Worm (Caenorhabditis elegans) whole organism, L1 larva: ENCODE results near the gene fbf-2.

Source experiments
- C16A3.4 ChIP-seq: fragments of 150-350 bp; optimal IDR thresholded peaks from 2 replicates; lab custom pipeline; 2014; ENCODE audit warnings: missing biosample characterization, missing genetic modification characterization
- F16B12.6 ChIP-seq: fragments of 150-350 bp; optimal IDR thresholded peaks from 2 replicates; lab custom pipeline; 2014; ENCODE audit warnings: missing biosample characterization, missing genetic modification characterization
- Y116A8C.19 ChIP-seq: sonication (generic microtip); optimal IDR thresholded peaks from 2 replicates; lab custom pipeline; 2016; ENCODE audit warnings: missing compliant biosample characterization, missing genetic modification characterization, borderline replicate concordance
- aha-1 ChIP-seq: fragments of 150-350 bp; optimal IDR thresholded peaks from 2 replicates; lab custom pipeline; 2014; ENCODE audit warnings: missing biosample characterization, missing genetic modification characterization
- alr-1 ChIP-seq: fragments of 200-800 bp; sonication (Bioruptor generic); optimal IDR thresholded peaks from 2 replicates; lab custom pipeline; 2018; ENCODE audit warnings: borderline replicate concordance, mild to moderate bottlenecking, missing genetic modification characterization, missing compliant biosample characterization
- blmp-1 ChIP-seq: fragments of 150-350 bp; optimal IDR thresholded peaks from 2 replicates; lab custom pipeline; 2014; ENCODE audit warnings: missing biosample characterization, missing genetic modification characterization
- ceh-8 ChIP-seq: fragments of 200-800 bp; sonication (Bioruptor generic); optimal IDR thresholded peaks from 2 replicates; lab custom pipeline; 2018; ENCODE audit warnings: mild to moderate bottlenecking, missing genetic modification characterization, moderate library complexity, missing compliant biosample characterization
- ceh-82 ChIP-seq, 3 experiments: fragments of 150-350 bp in 1 of 3; sonication (generic microtip) in 2 of 3; optimal IDR thresholded peaks; 2 replicates each; lab custom pipeline; 2014 to 2017; ENCODE audit warnings: missing biosample characterization in 3 of 3, missing genetic modification characterization in 3 of 3
- ces-1 ChIP-seq: fragments of 150-350 bp; optimal IDR thresholded peaks from 2 replicates; lab custom pipeline; 2014; ENCODE audit warnings: missing biosample characterization, missing genetic modification reagents, missing genetic modification characterization
- dpl-1 ChIP-seq, 3 experiments: fragments of 150-350 bp in 2 of 3; sonication (generic microtip) in 1 of 3; optimal IDR thresholded peaks; 2 replicates each; lab custom pipeline; 2014 to 2017; ENCODE audit warnings: missing biosample characterization in 3 of 3, missing genetic modification characterization in 3 of 3, missing genetic modification reagents in 3 of 3
- efl-1 ChIP-seq, 4 experiments: fragments of 150-350 bp; optimal IDR thresholded peaks in 3 of 4; peaks in 1 of 4; 1 replicate in 1 of 4; 2 replicates in 3 of 4; lab custom pipeline; 2014; ENCODE audit warnings: missing biosample characterization in 2 of 4, missing genetic modification characterization in 2 of 4, missing genetic modification reagents in 2 of 4
- efl-3 ChIP-seq: fragments of 200-800 bp; sonication (Bioruptor generic); optimal IDR thresholded peaks from 2 replicates; lab custom pipeline; 2018; ENCODE audit warnings: mild to moderate bottlenecking, missing genetic modification characterization, missing compliant biosample characterization
- egl-13 ChIP-seq: sonication (generic microtip); optimal IDR thresholded peaks from 2 replicates; lab custom pipeline; 2016; ENCODE audit warnings: missing genotype, missing genetic modification reagents, missing genetic modification characterization, missing compliant biosample characterization
- egl-27 ChIP-seq, 2 experiments: fragments of 150-350 bp in 1 of 2; sonication (generic microtip); optimal IDR thresholded peaks; 3 replicates each; lab custom pipeline; 2017 to 2018; ENCODE audit warnings: missing biosample characterization in 2 of 2, missing genetic modification characterization in 2 of 2, missing genetic modification reagents in 2 of 2
- elt-2 ChIP-seq: sonication (generic microtip); optimal IDR thresholded peaks from 2 replicates; lab custom pipeline; 2016; ENCODE audit warnings: missing genetic modification characterization, mild to moderate bottlenecking, inconsistent platforms, missing compliant biosample characterization, missing genetic modification reagents
- elt-3 ChIP-seq, 6 experiments: fragments of 150-350 bp in 1 of 6; sonication (generic microtip); optimal IDR thresholded peaks; 2 replicates each; lab custom pipeline; 2017 to 2018; ENCODE audit warnings: missing biosample characterization in 6 of 6, missing genetic modification characterization in 6 of 6, inconsistent platforms in 1 of 6
- fkh-10 ChIP-seq: sonication (generic microtip); optimal IDR thresholded peaks from 2 replicates; lab custom pipeline; 2017; ENCODE audit warnings: missing biosample characterization, missing genetic modification reagents, missing genetic modification characterization
- fkh-4 ChIP-seq: sonication (generic microtip); optimal IDR thresholded peaks from 2 replicates; lab custom pipeline; 2016; ENCODE audit warnings: missing compliant biosample characterization, missing genetic modification characterization, borderline replicate concordance
- fkh-8 ChIP-seq: sonication (generic microtip); optimal IDR thresholded peaks from 2 replicates; lab custom pipeline; 2016; ENCODE audit warnings: mild to moderate bottlenecking, missing genetic modification characterization, missing compliant biosample characterization
- hlh-17 ChIP-seq: fragments of 200-800 bp; sonication (Bioruptor generic); optimal IDR thresholded peaks from 2 replicates; lab custom pipeline; 2018; ENCODE audit warnings: missing genetic modification characterization, mild to moderate bottlenecking, missing compliant biosample characterization, moderate library complexity, borderline replicate concordance
- jun-1 ChIP-seq: fragments of 150-350 bp; optimal IDR thresholded peaks from 2 replicates; lab custom pipeline; 2014; ENCODE audit warnings: missing biosample characterization, missing genetic modification reagents, missing genetic modification characterization
- lin-13 ChIP-seq: fragments of 150-350 bp; optimal IDR thresholded peaks from 2 replicates; lab custom pipeline; 2014; ENCODE audit warnings: missing biosample characterization, missing genetic modification reagents, missing genetic modification characterization
- lin-14 ChIP-seq: fragments of 200-800 bp; sonication (Bioruptor generic); optimal IDR thresholded peaks from 2 replicates; lab custom pipeline; 2018; ENCODE audit warnings: mild to moderate bottlenecking, missing genetic modification characterization, moderate library complexity, missing compliant biosample characterization
- lin-15B ChIP-seq: fragments of 150-350 bp; sonication (generic microtip); optimal IDR thresholded peaks from 3 replicates; lab custom pipeline; 2014; ENCODE audit warnings: missing biosample characterization, missing genetic modification characterization
- lin-35 ChIP-seq, 2 experiments: fragments of 150-350 bp; optimal IDR thresholded peaks; 2 replicates each; lab custom pipeline; 2014; ENCODE audit warnings: missing biosample characterization in 2 of 2, missing genetic modification characterization in 2 of 2, missing genetic modification reagents in 2 of 2
- lin-39 ChIP-seq: fragments of 150-350 bp; optimal IDR thresholded peaks from 2 replicates; lab custom pipeline; 2014; ENCODE audit warnings: missing biosample characterization, missing genetic modification reagents, missing genetic modification characterization
- lir-3 ChIP-seq: sonication (generic microtip); optimal IDR thresholded peaks from 2 replicates; lab custom pipeline; 2016; ENCODE audit warnings: mild to moderate bottlenecking, missing genetic modification characterization, moderate library complexity, missing compliant biosample characterization; ENCODE audit not compliant: poor library complexity
- lsy-2 ChIP-seq, 2 experiments: fragments of 150-350 bp; optimal IDR thresholded peaks; 2 replicates each; lab custom pipeline; 2014; ENCODE audit warnings: missing biosample characterization in 2 of 2, missing genetic modification characterization in 2 of 2
- mab-9 ChIP-seq: fragments of 200-800 bp; sonication (Bioruptor generic); IDR thresholded peaks from 2 replicates; pipeline ENCODE4 v1.3.6; 2022; ENCODE audit warnings: missing genetic modification reagents, missing genetic modification characterization, missing compliant biosample characterization
- mdl-1 ChIP-seq, 2 experiments: fragments of 150-350 bp; optimal IDR thresholded peaks; 2 replicates each; lab custom pipeline; 2014 to 2017; ENCODE audit warnings: missing biosample characterization in 2 of 2, missing genetic modification characterization in 2 of 2, inconsistent platforms in 1 of 2
- nhr-20 ChIP-seq: sonication (generic microtip); optimal IDR thresholded peaks from 2 replicates; lab custom pipeline; 2016; ENCODE audit warnings: mild to moderate bottlenecking, missing genetic modification characterization, missing compliant biosample characterization
- nhr-237 ChIP-seq: fragments of 150-350 bp; optimal IDR thresholded peaks from 2 replicates; lab custom pipeline; 2014; ENCODE audit warnings: missing biosample characterization, missing genetic modification characterization
- nhr-76 ChIP-seq: sonication (generic microtip); optimal IDR thresholded peaks from 2 replicates; lab custom pipeline; 2017; ENCODE audit warnings: missing biosample characterization, missing genetic modification characterization
- nhr-84 ChIP-seq: sonication (generic microtip); optimal IDR thresholded peaks from 2 replicates; lab custom pipeline; 2017; ENCODE audit warnings: missing biosample characterization, missing genetic modification characterization
- nhr-85 ChIP-seq: sonication (generic microtip); peaks from one replicate; lab custom pipeline; 2016; ENCODE audit warnings: missing genetic modification characterization, inconsistent platforms, missing compliant biosample characterization
- pqm-1 ChIP-seq: sonication (generic microtip); optimal IDR thresholded peaks from 3 replicates; lab custom pipeline; 2017; ENCODE audit warnings: missing biosample characterization, missing genetic modification characterization
- rnt-1 ChIP-seq: sonication (generic microtip); optimal IDR thresholded peaks from 2 replicates; lab custom pipeline; 2016; ENCODE audit warnings: mild to moderate bottlenecking, missing genetic modification characterization, moderate library complexity, missing compliant biosample characterization
- snpc-4 ChIP-seq: fragments of 150-350 bp; optimal IDR thresholded peaks from 2 replicates; lab custom pipeline; 2014; ENCODE audit warnings: missing biosample characterization, missing genetic modification characterization
- snu-23 ChIP-seq: sonication (generic microtip); optimal IDR thresholded peaks from 2 replicates; lab custom pipeline; 2016; ENCODE audit warnings: missing genetic modification characterization, missing compliant biosample characterization
- sox-4 ChIP-seq: sonication (generic microtip); optimal IDR thresholded peaks from 2 replicates; lab custom pipeline; 2016; ENCODE audit warnings: missing genetic modification characterization, missing compliant biosample characterization
- sup-37 ChIP-seq: fragments of 200-800 bp; sonication (Bioruptor generic); optimal IDR thresholded peaks from 2 replicates; lab custom pipeline; 2018; ENCODE audit warnings: mild to moderate bottlenecking, missing genetic modification characterization, missing compliant biosample characterization
- unc-30 ChIP-seq: sonication (generic microtip); optimal IDR thresholded peaks from 2 replicates; lab custom pipeline; 2017; ENCODE audit warnings: missing biosample characterization, missing genetic modification characterization
- vab-15 ChIP-seq: sonication (generic microtip); optimal IDR thresholded peaks from 2 replicates; lab custom pipeline; 2017; ENCODE audit warnings: missing genotype, mild to moderate bottlenecking, missing genetic modification characterization, missing compliant biosample characterization
- ztf-4 ChIP-seq: fragments of 150-350 bp; optimal IDR thresholded peaks from 2 replicates; lab custom pipeline; 2014; ENCODE audit warnings: missing biosample characterization, missing genetic modification characterization

The fbf-2 gene

DNA sequence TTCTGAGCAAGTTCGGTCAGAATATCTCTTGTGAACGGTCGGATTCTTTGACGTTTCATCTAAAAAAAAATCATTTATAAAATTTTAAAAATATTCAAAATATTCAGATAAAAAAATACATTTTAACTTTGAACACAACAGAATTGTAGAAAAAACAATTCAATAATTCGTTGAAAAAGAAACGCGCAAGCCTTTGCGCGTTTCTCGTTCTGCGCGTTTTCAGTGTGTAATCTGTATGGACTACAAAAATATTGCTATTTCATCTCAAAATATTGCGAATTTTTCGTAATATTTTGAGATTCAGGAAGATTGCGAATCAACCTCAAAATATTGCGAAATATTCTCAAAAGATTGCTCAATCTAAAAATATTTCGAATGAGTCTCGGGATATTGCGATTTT, 35.4 kb downstream of the fbf-2 start, which contains the start of gene R12C12.7:
TSS of gene R12C12.7 (minus strand) at position 59 of the 400 bp plus-strand sequence.
- TF ChIP-seq dpl-1 (GFP tag; optimal IDR thresholded peaks at IDR 0.05; lab: Kevin White, UChicago) (peak; percentile 9 to 55 (median 29)), lin-14 (GFP tag; lab: Kevin White, UChicago) (no peak), nhr-84 (tag; lab: Kevin White, UChicago) (no peak), rnt-1 (peak; percentile 3), mab-9 (no peak), elt-3 (tag; optimal IDR thresholded peaks at IDR 0.05; lab: Kevin White, UChicago) (no peak), lin-35 (GFP tag; optimal IDR thresholded peaks at IDR 0.05; lab: Kevin White, UChicago) (peak in 1 of 2 experiments; percentile 66), blmp-1 (peak; percentile 17), vab-15 (tag; lab: Kevin White, UChicago) (no peak), nhr-20 (tag; lab: Kevin White, UChicago) (peak; percentile 3), mdl-1 (tag; optimal IDR thresholded peaks at IDR 0.05; lab: Kevin White, UChicago) (no peak), C16A3.4 (tag; lab: Kevin White, UChicago) (peak; percentile 40), Y116A8C.19 (tag; lab: Kevin White, UChicago) (no peak), lsy-2 (tag; optimal IDR thresholded peaks at IDR 0.05; lab: Kevin White, UChicago) (peak in 1 of 2 experiments; percentile 45), efl-1 (optimal IDR thresholded peaks at IDR 0.05; lab: Kevin White, UChicago) (peak; percentile 41 to 53), efl-1 (GFP tag; optimal IDR thresholded peaks at IDR 0.05 in 1 of 2; lab: Kevin White, UChicago) (peak; percentile 17 to 88), F16B12.6 (tag; lab: Kevin White, UChicago) (no peak), snu-23 (GFP tag; lab: Kevin White, UChicago) (peak; percentile 5)

DNA sequence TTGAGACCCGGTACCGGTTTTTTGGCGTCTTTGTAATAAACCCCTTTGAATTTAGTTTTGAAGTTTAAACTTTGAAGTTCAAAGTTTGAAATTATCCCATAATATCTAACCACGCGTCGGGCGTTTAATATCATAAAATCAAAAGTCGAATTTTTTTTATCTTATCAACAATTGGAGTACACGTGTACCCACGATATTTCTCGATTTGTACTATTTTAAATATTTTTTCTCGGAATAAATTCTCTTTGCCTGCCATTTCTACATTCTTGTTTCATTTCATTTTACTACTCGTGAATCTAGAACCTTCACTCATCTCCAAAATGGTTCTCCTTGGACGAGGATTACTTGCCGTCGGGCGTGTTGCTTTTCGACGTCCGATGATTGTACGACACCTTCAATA, 41.2 kb downstream of the fbf-2 start, which contains the start of gene gldc-1:
TSS of gene gldc-1 (plus strand) at position 301 of the 400 bp plus-strand sequence.
- TF ChIP-seq nhr-76 (tag; lab: Kevin White, UChicago), result no peak
- no peak for TF ChIP-seq F16B12.6 (tag; lab: Kevin White, UChicago)
- TF ChIP-seq unc-30, result no peak
- TF ChIP-seq lin-14 (GFP tag; lab: Kevin White, UChicago), result no peak
- TF ChIP-seq efl-1 (optimal IDR thresholded peaks at IDR 0.05; lab: Kevin White, UChicago), result no peak
- TF ChIP-seq efl-1 (GFP tag; optimal IDR thresholded peaks at IDR 0.05 in 1 of 2; lab: Kevin White, UChicago), result peak in 1 of 2 experiments; percentile 37
- no peak for TF ChIP-seq aha-1 (tag; lab: Kevin White, UChicago)
- TF ChIP-seq elt-3 (tag; optimal IDR thresholded peaks at IDR 0.05; lab: Kevin White, UChicago), result peak in 1 of 6 experiments; percentile 24
- TF ChIP-seq ceh-8, result no peak

DNA sequence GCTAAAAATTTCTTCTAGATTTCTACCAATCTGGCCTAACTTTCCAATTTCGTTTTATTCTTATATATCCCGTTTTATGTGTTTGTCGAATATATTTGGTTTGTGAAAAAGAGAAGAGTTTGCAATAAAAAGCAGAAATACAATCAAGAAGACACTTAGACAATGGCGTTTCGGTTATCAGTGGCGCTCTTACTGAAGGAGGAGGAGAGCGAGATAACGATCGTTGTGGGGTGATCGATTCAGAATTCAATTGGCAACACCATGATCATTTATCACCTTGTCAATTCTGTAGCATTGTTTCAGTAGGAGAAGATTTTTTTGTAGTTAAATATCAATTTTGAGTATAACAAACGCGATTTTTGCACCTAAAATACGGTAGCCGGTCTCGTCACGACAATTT, 41.7 kb downstream of the fbf-2 start:
- TF ChIP-seq lsy-2 (tag; optimal IDR thresholded peaks at IDR 0.05; lab: Kevin White, UChicago), result peak in 1 of 2 experiments; percentile 9
- TF ChIP-seq nhr-237 (tag; lab: Kevin White, UChicago), result no peak
- TF ChIP-seq elt-2 (tag; lab: Kevin White, UChicago), result peak; percentile 49
- peak in 1 of 2 experiments; percentile 25 for TF ChIP-seq lin-35 (GFP tag; optimal IDR thresholded peaks at IDR 0.05; lab: Kevin White, UChicago)
- no peak for TF ChIP-seq fkh-10 (GFP tag; lab: Kevin White, UChicago)
- TF ChIP-seq egl-27 (tag; optimal IDR thresholded peaks at IDR 0.05; lab: Kevin White, UChicago), result no peak
- no peak for TF ChIP-seq lir-3 (tag; lab: Kevin White, UChicago)
- no peak for TF ChIP-seq efl-1 (optimal IDR thresholded peaks at IDR 0.05; lab: Kevin White, UChicago)
- peak in 1 of 2 experiments; percentile 89 for TF ChIP-seq efl-1 (GFP tag; optimal IDR thresholded peaks at IDR 0.05 in 1 of 2; lab: Kevin White, UChicago)
- no peak for TF ChIP-seq rnt-1
- no peak for TF ChIP-seq nhr-85 (tag; lab: Kevin White, UChicago)
- TF ChIP-seq F16B12.6 (tag; lab: Kevin White, UChicago), result no peak
- no peak for TF ChIP-seq hlh-17 (GFP tag; lab: Kevin White, UChicago)
- TF ChIP-seq nhr-20 (tag; lab: Kevin White, UChicago), result peak; percentile 12
- no peak for TF ChIP-seq Y116A8C.19 (tag; lab: Kevin White, UChicago)
- TF ChIP-seq lin-15B, result no peak
- no peak for TF ChIP-seq lin-39 (tag; lab: Kevin White, UChicago)
- no peak for TF ChIP-seq ceh-82 (tag; optimal IDR thresholded peaks at IDR 0.05; lab: Kevin White, UChicago)
- TF ChIP-seq sup-37 (GFP tag; lab: Kevin White, UChicago), result no peak
- TF ChIP-seq lin-13 (GFP tag; lab: Kevin White, UChicago), result no peak
- TF ChIP-seq vab-15 (tag; lab: Kevin White, UChicago), result no peak
- no peak for TF ChIP-seq sox-4 (tag; lab: Kevin White, UChicago)
- TF ChIP-seq efl-3 (GFP tag; lab: Kevin White, UChicago), result no peak
- TF ChIP-seq lin-14 (GFP tag; lab: Kevin White, UChicago), result peak; percentile 21
- TF ChIP-seq fkh-4 (tag; lab: Kevin White, UChicago), result no peak
- TF ChIP-seq ces-1 (GFP tag; lab: Kevin White, UChicago), result no peak
- no peak for TF ChIP-seq fkh-8
- TF ChIP-seq elt-3 (tag; optimal IDR thresholded peaks at IDR 0.05; lab: Kevin White, UChicago), result peak in 3 of 6 experiments; percentile 13 to 73 (median 18)
- TF ChIP-seq ztf-4 (tag; lab: Kevin White, UChicago), result no peak
- TF ChIP-seq nhr-76 (tag; lab: Kevin White, UChicago), result no peak
- no peak for TF ChIP-seq snpc-4 (tag; lab: Kevin White, UChicago)
- no peak for TF ChIP-seq pqm-1 (tag; lab: Kevin White, UChicago)
- TF ChIP-seq egl-13, result no peak
- TF ChIP-seq jun-1 (tag; lab: Kevin White, UChicago), result no peak
- TF ChIP-seq alr-1 (tag; lab: Kevin White, UChicago), result no peak
